Worm (Caenorhabditis elegans) whole organism, late embryonic: ENCODE results near the gene appg-2.

Source experiments
- C08G9.2 ChIP-seq: sonication (generic microtip); optimal IDR thresholded peaks from 2 replicates; lab custom pipeline; 2016; ENCODE audit warnings: mild to moderate bottlenecking, missing genetic modification characterization, moderate library complexity, missing compliant biosample characterization
- C38D4.7 ChIP-seq: fragments of 200-800 bp; sonication (Bioruptor generic); optimal IDR thresholded peaks from 2 replicates; lab custom pipeline; 2018; ENCODE audit warnings: mild to moderate bottlenecking, missing genetic modification characterization, moderate library complexity, missing compliant biosample characterization
- F13H6.1 ChIP-seq: sonication (generic microtip); optimal IDR thresholded peaks from 2 replicates; lab custom pipeline; 2016; ENCODE audit warnings: missing genetic modification characterization, missing compliant biosample characterization
- K09A11.1 ChIP-seq: sonication (generic microtip); optimal IDR thresholded peaks from 2 replicates; lab custom pipeline; 2017; ENCODE audit warnings: antibody characterized with exemption, mild to moderate bottlenecking, missing genetic modification characterization, missing compliant biosample characterization; ENCODE audit not compliant: insufficient read depth
- T23F11.4 ChIP-seq: fragments of 200-800 bp; sonication (Bioruptor generic); optimal IDR thresholded peaks from 2 replicates; lab custom pipeline; 2018; ENCODE audit warnings: mild to moderate bottlenecking, missing genetic modification characterization, missing compliant biosample characterization
- ahr-1 ChIP-seq: sonication (generic microtip); optimal IDR thresholded peaks from 2 replicates; lab custom pipeline; 2016; ENCODE audit warnings: missing genetic modification characterization, missing compliant biosample characterization
- ceh-14 ChIP-seq: sonication (generic microtip); optimal IDR thresholded peaks from 2 replicates; lab custom pipeline; 2016; ENCODE audit warnings: missing genotype, missing genetic modification characterization, missing compliant biosample characterization
- ceh-18 ChIP-seq: sonication (generic microtip); optimal IDR thresholded peaks from 2 replicates; lab custom pipeline; 2016; ENCODE audit warnings: missing genetic modification characterization, missing compliant biosample characterization
- ceh-19 ChIP-seq: fragments of 200-800 bp; sonication (Bioruptor generic); optimal IDR thresholded peaks from 2 replicates; lab custom pipeline; 2018; ENCODE audit warnings: mild to moderate bottlenecking, missing genetic modification characterization, missing compliant biosample characterization
- ceh-2 ChIP-seq: sonication (generic microtip); optimal IDR thresholded peaks from 2 replicates; lab custom pipeline; 2016; ENCODE audit warnings: missing genotype, missing genetic modification characterization, missing compliant biosample characterization
- ceh-31 ChIP-seq: sonication (generic microtip); optimal IDR thresholded peaks from 2 replicates; lab custom pipeline; 2016; ENCODE audit warnings: missing genetic modification characterization, missing compliant biosample characterization
- ceh-34 ChIP-seq: sonication (generic microtip); optimal IDR thresholded peaks from 2 replicates; lab custom pipeline; 2016; ENCODE audit warnings: mild to moderate bottlenecking, missing genetic modification characterization, missing compliant biosample characterization
- ceh-45 ChIP-seq: fragments of 200-800 bp; sonication (Bioruptor generic); IDR thresholded peaks from 2 replicates; pipeline ENCODE4 v1.3.6; 2022; ENCODE audit warnings: missing genetic modification reagents, missing genetic modification characterization, missing compliant biosample characterization
- ceh-9 ChIP-seq: sonication (generic microtip); optimal IDR thresholded peaks from 2 replicates; lab custom pipeline; 2016; ENCODE audit warnings: mild to moderate bottlenecking, missing genetic modification characterization, inconsistent platforms, missing compliant biosample characterization
- dmd-4 ChIP-seq: sonication (generic microtip); optimal IDR thresholded peaks from 2 replicates; lab custom pipeline; 2016; ENCODE audit warnings: borderline replicate concordance, missing genetic modification characterization, missing compliant biosample characterization
- dve-1 ChIP-seq: sonication (generic microtip); optimal IDR thresholded peaks from 2 replicates; lab custom pipeline; 2017; ENCODE audit warnings: antibody characterized with exemption, mild to moderate bottlenecking, missing genetic modification characterization, missing compliant biosample characterization
- elt-2 ChIP-seq: sonication (generic microtip); optimal IDR thresholded peaks from 2 replicates; lab custom pipeline; 2016; ENCODE audit warnings: missing genetic modification reagents, missing genetic modification characterization, missing compliant biosample characterization
- ets-4 ChIP-seq: sonication (generic microtip); optimal IDR thresholded peaks from 2 replicates; lab custom pipeline; 2016; ENCODE audit warnings: missing genetic modification characterization, missing compliant biosample characterization
- fkh-10 ChIP-seq: fragments of 150-350 bp; optimal IDR thresholded peaks from 2 replicates; lab custom pipeline; 2014; ENCODE audit warnings: missing biosample characterization, missing genetic modification reagents, missing genetic modification characterization
- gmeb-2 ChIP-seq: sonication (generic microtip); optimal IDR thresholded peaks from 2 replicates; lab custom pipeline; 2016; ENCODE audit warnings: missing genetic modification characterization, inconsistent platforms, missing compliant biosample characterization
- hlh-15 ChIP-seq: sonication (generic microtip); optimal IDR thresholded peaks from 2 replicates; lab custom pipeline; 2016; ENCODE audit warnings: missing genetic modification characterization, missing compliant biosample characterization
- hlh-30 ChIP-seq: sonication (generic microtip); optimal IDR thresholded peaks from 2 replicates; lab custom pipeline; 2017; ENCODE audit warnings: antibody characterized with exemption, missing genetic modification characterization, missing compliant biosample characterization; ENCODE audit not compliant: insufficient read depth
- hlh-8 ChIP-seq: sonication (generic microtip); optimal IDR thresholded peaks from 2 replicates; lab custom pipeline; 2016; ENCODE audit warnings: missing genotype, missing genetic modification characterization, missing compliant biosample characterization
- madf-2 ChIP-seq: sonication (generic microtip); optimal IDR thresholded peaks from 2 replicates; lab custom pipeline; 2017; ENCODE audit warnings: missing genetic modification characterization, missing compliant biosample characterization
- nfya-1 ChIP-seq: sonication (generic microtip); optimal IDR thresholded peaks from 2 replicates; lab custom pipeline; 2017; ENCODE audit warnings: missing genetic modification characterization, mild to moderate bottlenecking, missing compliant biosample characterization, antibody characterized with exemption, moderate library complexity
- nhr-232 ChIP-seq: sonication (generic microtip); optimal IDR thresholded peaks from 2 replicates; lab custom pipeline; 2016; ENCODE audit warnings: missing genetic modification characterization, missing compliant biosample characterization
- npax-4 ChIP-seq: sonication (generic microtip); optimal IDR thresholded peaks from 2 replicates; lab custom pipeline; 2016; ENCODE audit warnings: missing genetic modification characterization, missing compliant biosample characterization
- pag-3 ChIP-seq: sonication (generic microtip); optimal IDR thresholded peaks from 2 replicates; lab custom pipeline; 2016; ENCODE audit warnings: missing compliant biosample characterization, missing genetic modification characterization, borderline replicate concordance
- pat-9 ChIP-seq: fragments of 200-800 bp; sonication (Bioruptor generic); optimal IDR thresholded peaks from 2 replicates; lab custom pipeline; 2018; ENCODE audit warnings: mild to moderate bottlenecking, missing genetic modification characterization, moderate library complexity, missing compliant biosample characterization
- pqm-1 ChIP-seq: sonication (generic microtip); optimal IDR thresholded peaks from 2 replicates; lab custom pipeline; 2016; ENCODE audit warnings: missing genetic modification characterization, missing compliant biosample characterization
- ref-2 ChIP-seq: sonication (generic microtip); optimal IDR thresholded peaks from 2 replicates; lab custom pipeline; 2016; ENCODE audit warnings: missing genetic modification characterization, missing compliant biosample characterization
- rnt-1 ChIP-seq: sonication (generic microtip); optimal IDR thresholded peaks from 2 replicates; lab custom pipeline; 2016; ENCODE audit warnings: missing genetic modification characterization, missing compliant biosample characterization
- sox-2 ChIP-seq: fragments of 200-800 bp; sonication (Bioruptor generic); IDR thresholded peaks from 2 replicates; pipeline ENCODE4 v1.3.6; 2022; ENCODE audit warnings: missing genetic modification reagents, missing genetic modification characterization, missing compliant biosample characterization
- sox-4 ChIP-seq: sonication (generic microtip); optimal IDR thresholded peaks from 2 replicates; lab custom pipeline; 2017; ENCODE audit warnings: mild to moderate bottlenecking, missing genetic modification characterization, inconsistent platforms, missing compliant biosample characterization
- tbx-7 ChIP-seq: sonication (generic microtip); optimal IDR thresholded peaks from 2 replicates; lab custom pipeline; 2016; ENCODE audit warnings: missing genotype, missing genetic modification characterization, missing compliant biosample characterization
- unc-42 ChIP-seq: sonication (generic microtip); optimal IDR thresholded peaks from 2 replicates; lab custom pipeline; 2016; ENCODE audit warnings: missing genotype, missing genetic modification characterization, missing compliant biosample characterization
- unc-55 ChIP-seq: sonication (generic microtip); optimal IDR thresholded peaks from 2 replicates; lab custom pipeline; 2017; ENCODE audit warnings: missing biosample characterization, missing genetic modification reagents, missing genetic modification characterization
- unc-86 ChIP-seq: sonication (generic microtip); optimal IDR thresholded peaks from 2 replicates; lab custom pipeline; 2016; ENCODE audit warnings: missing genetic modification characterization, missing compliant biosample characterization
- zip-5 ChIP-seq: sonication (generic microtip); optimal IDR thresholded peaks from 2 replicates; lab custom pipeline; 2016; ENCODE audit warnings: missing genetic modification characterization, missing compliant biosample characterization

Gene appg-2

ce11 chrII:8810679-8811413 is 9.9 kb downstream of the appg-2 start, which contains the start of the genes F46C5.9 and rer-1:
Gene F46C5.9, minus strand, starts transcription at chrII:8810729.
Gene rer-1, plus strand, starts transcription at chrII:8811370.
- TF ChIP-seq unc-42 (tag; lab: Kevin White, UChicago) (peak; percentile 17), ceh-14 (peak; percentile 37), sox-4 (tag; lab: Kevin White, UChicago) (no peak), pag-3 (tag; lab: Kevin White, UChicago) (no peak)

- TF ChIP-seq nhr-232 (tag; lab: Kevin White, UChicago) (no peak), sox-4 (tag; lab: Kevin White, UChicago) (no peak), rnt-1 (tag; lab: Kevin White, UChicago) (no peak), dmd-4 (tag; lab: Kevin White, UChicago) (no peak), ets-4 (tag; lab: Kevin White, UChicago) (no peak), pag-3 (tag; lab: Kevin White, UChicago) (no peak), ceh-34 (no peak), madf-2 (tag; lab: Kevin White, UChicago) (no peak), T23F11.4 (no peak), pqm-1 (tag; lab: Kevin White, UChicago) (no peak), tbx-7 (tag; lab: Kevin White, UChicago) (no peak)
Observed at ce11 chrII:8811825-8812224, 10.9 kb downstream of the appg-2 start.

- TF ChIP-seq elt-2, result no peak
- no peak for TF ChIP-seq madf-2 (tag; lab: Kevin White, UChicago)
- TF ChIP-seq ahr-1, result no peak
- no peak for TF ChIP-seq ref-2
Observed at ce11 chrII:8812346-8812745, 11.4 kb downstream of the appg-2 start.

- TF ChIP-seq hlh-30 (tag; lab: Kevin White, UChicago), result no peak
- TF ChIP-seq pqm-1 (tag; lab: Kevin White, UChicago), result no peak
- TF ChIP-seq nfya-1, result no peak
- no peak for TF ChIP-seq sox-4 (tag; lab: Kevin White, UChicago)
- TF ChIP-seq ceh-31 (tag; lab: Kevin White, UChicago), result no peak
- TF ChIP-seq sox-2 (GFP tag; lab: Robert Waterston, UW), result no peak
- TF ChIP-seq hlh-15 (tag; lab: Kevin White, UChicago), result no peak
- TF ChIP-seq unc-86 (tag; lab: Kevin White, UChicago), result no peak
- no peak for TF ChIP-seq pag-3 (tag; lab: Kevin White, UChicago)
- no peak for TF ChIP-seq F13H6.1
- TF ChIP-seq zip-5 (tag; lab: Kevin White, UChicago), result no peak
- TF ChIP-seq ceh-2 (tag; lab: Kevin White, UChicago), result no peak
- TF ChIP-seq ceh-14, result no peak
- no peak for TF ChIP-seq hlh-8 (tag; lab: Kevin White, UChicago)
- TF ChIP-seq ceh-9 (tag; lab: Kevin White, UChicago), result no peak
- TF ChIP-seq nhr-232 (tag; lab: Kevin White, UChicago), result no peak
- no peak for TF ChIP-seq C38D4.7
- TF ChIP-seq C08G9.2 (tag; lab: Kevin White, UChicago), result no peak
- TF ChIP-seq ceh-18, result no peak
- TF ChIP-seq dve-1 (tag; lab: Kevin White, UChicago), result no peak
Observed at ce11 chrII:8813659-8814058, 12.7 kb downstream of the appg-2 start.

- no peak for TF ChIP-seq madf-2 (tag; lab: Kevin White, UChicago)
- TF ChIP-seq dmd-4 (tag; lab: Kevin White, UChicago), result no peak
- TF ChIP-seq unc-55 (GFP tag; lab: Kevin White, UChicago), result no peak
- TF ChIP-seq fkh-10, result no peak
- no peak for TF ChIP-seq ceh-45 (GFP tag; lab: Robert Waterston, UW)
- TF ChIP-seq npax-4, result no peak
- TF ChIP-seq elt-2, result no peak
- no peak for TF ChIP-seq rnt-1 (tag; lab: Kevin White, UChicago)
- TF ChIP-seq nhr-232 (tag; lab: Kevin White, UChicago), result no peak
- TF ChIP-seq gmeb-2 (tag; lab: Kevin White, UChicago), result no peak
- TF ChIP-seq hlh-8 (tag; lab: Kevin White, UChicago), result no peak
- no peak for TF ChIP-seq K09A11.1 (tag; lab: Kevin White, UChicago)
- no peak for TF ChIP-seq pat-9 (tag; lab: Kevin White, UChicago)
- TF ChIP-seq ceh-19, result no peak
- TF ChIP-seq tbx-7 (tag; lab: Kevin White, UChicago), result no peak
- TF ChIP-seq F13H6.1, result no peak
- TF ChIP-seq, all 69 proteins: peak for 0
Observed at ce11 chrII:8814231-8814630, 13.3 kb downstream of the appg-2 start.
